Worm (Caenorhabditis elegans): Measurements from ENCODE around the gene C16E9.1.

The C16E9.1 gene

DNA sequence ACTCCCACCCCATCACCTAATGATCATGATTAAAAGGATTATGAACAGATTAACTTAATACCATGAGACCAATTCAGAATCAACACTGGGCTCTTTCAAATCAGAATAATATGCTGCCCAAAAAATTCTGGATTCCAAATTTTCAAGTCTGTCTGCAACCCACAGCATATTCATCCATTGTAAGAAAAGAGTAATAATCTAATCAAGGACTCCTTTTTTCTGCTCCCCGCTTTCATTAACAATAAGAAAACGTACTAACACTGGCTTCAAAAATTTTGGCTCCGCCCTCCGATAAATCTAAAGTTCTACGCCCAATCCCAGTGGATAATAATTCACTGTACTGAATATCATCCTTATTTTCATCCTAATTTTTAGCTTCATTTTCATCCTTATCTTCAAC, 48.2 kb downstream of the C16E9.1 start:
- TF ChIP-seq unc-42 (tag; optimal IDR thresholded peaks at IDR 0.05) (no peak), pag-3 (tag; optimal IDR thresholded peaks at IDR 0.05; ENCODE audit: borderline replicate concordance) (no peak), nhr-11 (tag; optimal IDR thresholded peaks at IDR 0.05) (no peak), elt-2 (tag; optimal IDR thresholded peaks at IDR 0.05) (no peak), ztf-16 (tag; optimal IDR thresholded peaks at IDR 0.05) (no peak), npax-4 (tag; optimal IDR thresholded peaks at IDR 0.05) (no peak), fkh-6 (tag; optimal IDR thresholded peaks at IDR 0.05) (no peak), lin-11 (tag; optimal IDR thresholded peaks at IDR 0.05) (no peak), pqm-1 (tag; optimal IDR thresholded peaks at IDR 0.05) (no peak), ceh-14 (tag; optimal IDR thresholded peaks at IDR 0.05) (no peak), K02D7.2 (tag; optimal IDR thresholded peaks at IDR 0.05) (no peak), ref-2 (tag; optimal IDR thresholded peaks at IDR 0.05) (no peak), pat-9 (tag; optimal IDR thresholded peaks at IDR 0.05) (no peak), ceh-31 (tag; optimal IDR thresholded peaks at IDR 0.05) (no peak), sox-2 (GFP tag; IDR thresholded peaks at IDR 0.05) (no peak), mec-3 (tag; optimal IDR thresholded peaks at IDR 0.05; ENCODE audit: borderline replicate concordance) (no peak), ceh-45 (GFP tag; IDR thresholded peaks at IDR 0.05) (no peak), ama-1 (optimal IDR thresholded peaks at IDR 0.05) (no peak), sdc-2 (tag; optimal IDR thresholded peaks at IDR 0.05) (no peak), K09A11.1 (tag; optimal IDR thresholded peaks at IDR 0.05; ENCODE audit: insufficient read depth) (no peak)

DNA sequence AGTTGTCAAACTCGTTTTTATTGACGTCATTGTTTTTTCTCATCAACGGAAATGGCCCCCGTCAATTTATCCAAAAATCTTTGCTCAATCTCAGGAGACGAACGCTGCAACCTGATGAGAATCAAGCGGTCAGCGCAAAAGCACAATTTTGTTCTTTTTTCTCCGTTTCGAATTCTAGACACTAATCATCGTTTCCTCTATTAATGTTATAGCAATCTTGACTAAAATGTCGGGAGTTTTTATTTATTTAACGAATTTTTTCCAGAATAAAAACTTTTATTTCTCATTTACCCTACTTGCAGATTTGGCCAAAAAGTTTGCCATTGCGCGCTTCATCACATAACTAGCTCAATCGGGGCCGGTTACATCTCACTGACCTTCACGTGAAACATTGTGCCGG, 49.3 kb downstream of the C16E9.1 start, which contains the start of gene F01E11.18:
TSS of gene F01E11.18 (plus strand) at position 301 of the 400 bp plus-strand sequence.
- TF ChIP-seq ceh-48 (tag; optimal IDR thresholded peaks at IDR 0.05) (no peak), pha-2 (tag; optimal IDR thresholded peaks at IDR 0.05) (no peak), zip-5 (tag; optimal IDR thresholded peaks at IDR 0.05) (no peak), fkh-10 (GFP tag; optimal IDR thresholded peaks at IDR 0.05) (no peak), ceh-34 (tag; optimal IDR thresholded peaks at IDR 0.05) (no peak), elt-4 (tag; optimal IDR thresholded peaks at IDR 0.05) (no peak), ama-1 (optimal IDR thresholded peaks at IDR 0.05) (no peak), elt-2 (tag; optimal IDR thresholded peaks at IDR 0.05) (no peak), ceh-22 (tag; optimal IDR thresholded peaks at IDR 0.05) (no peak), K02D7.2 (tag; optimal IDR thresholded peaks at IDR 0.05) (no peak), ceh-14 (tag; optimal IDR thresholded peaks at IDR 0.05) (no peak), C38D4.7 (GFP tag; optimal IDR thresholded peaks at IDR 0.05) (no peak), pha-4 (tag; optimal IDR thresholded peaks at IDR 0.05) (no peak), unc-86 (tag; optimal IDR thresholded peaks at IDR 0.05) (no peak), T23F11.4 (GFP tag; optimal IDR thresholded peaks at IDR 0.05) (no peak), che-1 (tag; optimal IDR thresholded peaks at IDR 0.05) (no peak), sox-4 (tag; optimal IDR thresholded peaks at IDR 0.05) (no peak)

DNA sequence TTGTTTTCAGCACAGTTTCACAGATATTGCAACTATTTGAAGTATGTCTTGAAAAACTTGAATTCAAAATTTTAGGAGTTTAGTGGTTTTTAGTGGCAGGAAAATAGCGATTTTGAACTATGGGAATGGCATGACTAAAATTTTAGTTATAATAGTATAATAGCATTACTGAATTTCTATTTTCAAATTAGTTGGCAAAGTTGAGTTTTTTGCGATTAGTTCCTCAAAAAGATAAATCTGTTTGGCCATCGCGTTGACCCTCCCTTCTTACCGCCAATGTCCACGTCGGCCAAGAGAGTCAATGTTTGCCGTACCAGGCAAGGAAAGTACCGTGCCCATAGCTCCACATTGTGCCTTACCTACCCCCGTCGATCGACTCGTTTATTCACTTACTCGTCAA, 51.4 kb downstream of the C16E9.1 start, which contains the start of gene ugt-57:
TSS of gene ugt-57 (plus strand) at position 301 of the 400 bp plus-strand sequence.
- TF ChIP-seq odd-2 (tag; optimal IDR thresholded peaks at IDR 0.05) = no peak
- TF ChIP-seq elt-2 (tag; optimal IDR thresholded peaks at IDR 0.05) = no peak
- no peak for TF ChIP-seq dve-1 (tag; optimal IDR thresholded peaks at IDR 0.05)
- TF ChIP-seq T23F11.4 (GFP tag; optimal IDR thresholded peaks at IDR 0.05) = no peak
- no peak for TF ChIP-seq ceh-22 (tag; optimal IDR thresholded peaks at IDR 0.05)
- no peak for TF ChIP-seq ets-4 (tag; optimal IDR thresholded peaks at IDR 0.05)
- TF ChIP-seq F13H6.1 (tag; optimal IDR thresholded peaks at IDR 0.05) = no peak
- TF ChIP-seq madf-2 (tag; optimal IDR thresholded peaks at IDR 0.05) = no peak
- TF ChIP-seq nhr-11 (tag; optimal IDR thresholded peaks at IDR 0.05) = no peak

All from whole organism, late embryonic.